Fruit fly (Drosophila melanogaster) whole organism, embryonic: ENCODE measurements around the gene Setx.

ENCODE experiments used
- BEAF-32 ChIP-seq: fragments of 200-800 bp; sonication (Bioruptor generic); optimal IDR thresholded peaks from 3 replicates; lab custom pipeline; 2017; ENCODE audit warnings: missing biosample characterization, missing genetic modification characterization, mild to moderate bottlenecking, moderate library complexity, missing genetic modification reagents
- Bdp1 ChIP-seq: fragments of 200-800 bp; sonication (Bioruptor generic); optimal IDR thresholded peaks from 3 replicates; lab custom pipeline; 2016; ENCODE audit warnings: missing biosample characterization, missing genetic modification characterization
- CG10979 ChIP-seq: fragments of 200-800 bp; sonication (Bioruptor generic); optimal IDR thresholded peaks from 2 replicates; lab custom pipeline; 2018; ENCODE audit warnings: missing biosample characterization, mild to moderate bottlenecking, missing genetic modification characterization, moderate library complexity
- CG11247 ChIP-seq: fragments of 200-800 bp; sonication (Bioruptor generic); IDR thresholded peaks from 2 replicates; pipeline ENCODE4 v1.3.6; 2022; ENCODE audit warnings: missing biosample characterization, missing genetic modification characterization
- CG11398 ChIP-seq: fragments of 200-800 bp; sonication (Bioruptor generic); optimal IDR thresholded peaks from 2 replicates; lab custom pipeline; 2016; ENCODE audit warnings: missing biosample characterization, missing genetic modification characterization
- CG11456 ChIP-seq: fragments of 200-800 bp; sonication (Bioruptor generic); IDR thresholded peaks from 3 replicates; pipeline ENCODE4 v1.3.6; 2022; ENCODE audit warnings: missing biosample characterization, missing genetic modification characterization
- CG11696 ChIP-seq: fragments of 200-800 bp; sonication (Bioruptor generic); IDR thresholded peaks from 2 replicates; pipeline ENCODE4 v1.3.6; 2022; ENCODE audit warnings: missing biosample characterization, missing genetic modification characterization
- CG12391 ChIP-seq: fragments of 200-800 bp; sonication (Bioruptor generic); optimal IDR thresholded peaks from 3 replicates; lab custom pipeline; 2018; ENCODE audit warnings: missing biosample characterization, mild to moderate bottlenecking, missing genetic modification characterization, moderate library complexity
- CG12769 ChIP-seq: fragments of 200-800 bp; sonication (Bioruptor generic); optimal IDR thresholded peaks from 2 replicates; lab custom pipeline; 2019; ENCODE audit warnings: missing biosample characterization, mild to moderate bottlenecking, missing genetic modification characterization, moderate library complexity
- CG13123 ChIP-seq: fragments of 200-800 bp; sonication (Bioruptor generic); optimal IDR thresholded peaks from 2 replicates; lab custom pipeline; 2016; ENCODE audit warnings: missing biosample characterization, missing genetic modification characterization
- CG13296 ChIP-seq: fragments of 200-800 bp; sonication (Bioruptor generic); optimal IDR thresholded peaks from 3 replicates; lab custom pipeline; 2018; ENCODE audit warnings: missing biosample characterization, mild to moderate bottlenecking, missing genetic modification characterization
- CG14710 ChIP-seq: fragments of 200-800 bp; sonication (Bioruptor generic); optimal IDR thresholded peaks from 3 replicates; lab custom pipeline; 2019; ENCODE audit warnings: missing biosample characterization, mild to moderate bottlenecking, missing genetic modification characterization, moderate library complexity
- CG14860 ChIP-seq: fragments of 200-800 bp; sonication (Bioruptor generic); IDR thresholded peaks from 3 replicates; pipeline ENCODE4 v1.3.6; 2022; ENCODE audit warnings: missing biosample characterization, missing genetic modification characterization; ENCODE audit not compliant: partially characterized antibody
- CG17361 ChIP-seq: fragments of 200-800 bp; sonication (Bioruptor generic); IDR thresholded peaks from 3 replicates; pipeline ENCODE4 v1.3.6; 2022; ENCODE audit warnings: missing biosample characterization, missing genetic modification characterization
- CG17385 ChIP-seq: fragments of 200-800 bp; sonication (Bioruptor generic); optimal IDR thresholded peaks from 3 replicates; lab custom pipeline; 2018; ENCODE audit warnings: missing biosample characterization, mild to moderate bottlenecking, missing genetic modification characterization
- CG17912 ChIP-seq: fragments of 200-800 bp; sonication (Bioruptor generic); optimal IDR thresholded peaks from 2 replicates; lab custom pipeline; 2018; ENCODE audit warnings: missing biosample characterization, mild to moderate bottlenecking, missing genetic modification characterization
- CG2712 ChIP-seq: fragments of 200-800 bp; optimal IDR thresholded peaks from 3 replicates; lab custom pipeline; 2019; ENCODE audit warnings: missing biosample characterization, mild to moderate bottlenecking, missing genetic modification characterization, moderate library complexity
- CG31224 ChIP-seq: fragments of 200-800 bp; sonication (Bioruptor generic); IDR thresholded peaks from 2 replicates; pipeline ENCODE4 v1.3.6; 2022; ENCODE audit warnings: missing biosample characterization, missing genetic modification characterization
- CG31388 ChIP-seq: fragments of 200-800 bp; sonication (Bioruptor generic); optimal IDR thresholded peaks from 2 replicates; lab custom pipeline; 2016; ENCODE audit warnings: missing biosample characterization, missing genetic modification characterization
- CG3995 ChIP-seq: fragments of 200-800 bp; sonication (Bioruptor generic); optimal IDR thresholded peaks from 3 replicates; lab custom pipeline; 2016; ENCODE audit warnings: missing biosample characterization, missing genetic modification characterization
- CG4328 ChIP-seq: fragments of 200-800 bp; sonication (Bioruptor generic); optimal IDR thresholded peaks from 3 replicates; lab custom pipeline; 2017; ENCODE audit warnings: missing biosample characterization, missing genetic modification reagents, missing genetic modification characterization
- CG4820 ChIP-seq: fragments of 200-800 bp; sonication (Bioruptor generic); optimal IDR thresholded peaks from 3 replicates; lab custom pipeline; 2016; ENCODE audit warnings: missing biosample characterization, missing genetic modification characterization
- CG6689 ChIP-seq: fragments of 200-800 bp; sonication (Bioruptor generic); IDR thresholded peaks from 2 replicates; pipeline ENCODE4 v1.3.6; 2022; ENCODE audit warnings: missing biosample characterization, missing genetic modification characterization
- CHES-1-like ChIP-seq: fragments of 200-800 bp; sonication (Bioruptor generic); optimal IDR thresholded peaks from 2 replicates; lab custom pipeline; 2016; ENCODE audit warnings: missing biosample characterization, missing genetic modification characterization
- D ChIP-seq, 2 experiments: fragments of 200-800 bp in 1 of 2; fragments of >200 bp in 1 of 2; sonication (Bioruptor generic) in 1 of 2; optimal IDR thresholded peaks; 2 replicates in 1 of 2; 3 replicates in 1 of 2; lab custom pipeline; 2017; ENCODE audit warnings: mild to moderate bottlenecking in 1 of 2, missing biosample characterization in 1 of 2, missing genetic modification characterization in 1 of 2, missing genetic modification reagents in 1 of 2
- Fer2 ChIP-seq: fragments of 200-800 bp; sonication (Bioruptor generic); optimal IDR thresholded peaks from 2 replicates; lab custom pipeline; 2018; ENCODE audit warnings: missing biosample characterization, mild to moderate bottlenecking, missing genetic modification characterization, moderate library complexity
- Hand ChIP-seq: fragments of 200-800 bp; sonication (Bioruptor generic); optimal IDR thresholded peaks from 2 replicates; lab custom pipeline; 2017; ENCODE audit warnings: mild to moderate bottlenecking, missing biosample characterization, missing genetic modification reagents, missing genetic modification characterization
- Lpt ChIP-seq: fragments of >200 bp; optimal IDR thresholded peaks from 2 replicates; lab custom pipeline; 2018; ENCODE audit warnings: missing biosample characterization, missing genetic modification characterization
- Mad ChIP-seq: fragments of 200-800 bp; sonication (Bioruptor generic); optimal IDR thresholded peaks from 2 replicates; lab custom pipeline; 2016; ENCODE audit warnings: missing biosample characterization, missing genetic modification characterization
- Myb ChIP-seq: fragments of 200-800 bp; sonication (Bioruptor generic); optimal IDR thresholded peaks from 2 replicates; lab custom pipeline; 2016; ENCODE audit warnings: missing biosample characterization, missing genetic modification characterization
- Oaz ChIP-seq: fragments of 200-800 bp; sonication (Bioruptor generic); IDR thresholded peaks from 2 replicates; pipeline ENCODE4 v1.3.6; 2022; ENCODE audit warnings: missing biosample characterization, missing genetic modification characterization
- Rfx ChIP-seq: fragments of 200-800 bp; sonication (Bioruptor generic); IDR thresholded peaks from 2 replicates; pipeline ENCODE4 v1.3.6; 2022; ENCODE audit warnings: missing biosample characterization, missing genetic modification characterization
- Vsx1 ChIP-seq: fragments of 200-800 bp; sonication (Bioruptor generic); optimal IDR thresholded peaks from 2 replicates; lab custom pipeline; 2017; ENCODE audit warnings: missing biosample characterization, mild to moderate bottlenecking, missing genetic modification characterization, missing genetic modification reagents
- abd-A ChIP-seq: fragments of 200-800 bp; sonication (Bioruptor generic); optimal IDR thresholded peaks from 3 replicates; lab custom pipeline; 2019; ENCODE audit warnings: missing biosample characterization, mild to moderate bottlenecking, missing genetic modification characterization, moderate library complexity
- corto ChIP-seq: fragments of 200-800 bp; sonication (Bioruptor generic); optimal IDR thresholded peaks from 2 replicates; lab custom pipeline; 2016; ENCODE audit warnings: missing biosample characterization, mild to moderate bottlenecking, missing genetic modification characterization, moderate library complexity
- ewg ChIP-seq: fragments of 200-800 bp; sonication (Bioruptor generic); optimal IDR thresholded peaks from 3 replicates; lab custom pipeline; 2017; ENCODE audit warnings: mild to moderate bottlenecking, missing biosample characterization, missing genetic modification reagents, missing genetic modification characterization
- exex ChIP-seq: fragments of 200-800 bp; sonication (Bioruptor generic); optimal IDR thresholded peaks from 4 replicates; lab custom pipeline; 2018; ENCODE audit warnings: missing biosample characterization, mild to moderate bottlenecking, missing genetic modification characterization, moderate library complexity
- gem ChIP-seq: fragments of 200-800 bp; sonication (Bioruptor generic); optimal IDR thresholded peaks from 2 replicates; lab custom pipeline; 2019; ENCODE audit warnings: missing biosample characterization, mild to moderate bottlenecking, missing genetic modification characterization, moderate library complexity
- gt ChIP-seq: fragments of 200-800 bp; sonication (Bioruptor generic); IDR thresholded peaks from 2 replicates; pipeline ENCODE4 v1.3.6; 2022; ENCODE audit warnings: missing biosample characterization, missing genetic modification characterization
- lmd ChIP-seq: fragments of 200-800 bp; sonication (Bioruptor generic); IDR thresholded peaks from 2 replicates; pipeline ENCODE4 v1.3.6; 2022; ENCODE audit warnings: missing biosample characterization, missing genetic modification characterization
- rib ChIP-seq: fragments of 200-800 bp; sonication (Bioruptor generic); IDR thresholded peaks from 2 replicates; pipeline ENCODE4 v1.3.6; 2022; ENCODE audit warnings: missing biosample characterization, missing genetic modification characterization
- sd ChIP-seq: fragments of 200-800 bp; sonication (Bioruptor generic); optimal IDR thresholded peaks from 3 replicates; lab custom pipeline; 2018; ENCODE audit warnings: missing biosample characterization, mild to moderate bottlenecking, missing genetic modification characterization, moderate library complexity
- sens-2 ChIP-seq: fragments of 200-800 bp; sonication (Bioruptor generic); IDR thresholded peaks from 2 replicates; pipeline ENCODE4 v1.3.6; 2022; ENCODE audit warnings: missing biosample characterization, missing genetic modification characterization
- sisA ChIP-seq: fragments of 200-800 bp; sonication (Bioruptor generic); IDR thresholded peaks from 2 replicates; pipeline ENCODE4 v1.3.6; 2022; ENCODE audit warnings: missing biosample characterization, missing genetic modification characterization
- so ChIP-seq: fragments of 200-800 bp; sonication (Bioruptor generic); IDR thresholded peaks from 3 replicates; pipeline ENCODE4 v1.3.6; 2022; ENCODE audit warnings: missing biosample characterization, missing genetic modification characterization
- tio ChIP-seq: fragments of 200-800 bp; sonication (Bioruptor generic); optimal IDR thresholded peaks from 2 replicates; lab custom pipeline; 2017; ENCODE audit warnings: missing biosample characterization, missing genetic modification characterization, inconsistent platforms
- trem ChIP-seq: fragments of 200-800 bp; optimal IDR thresholded peaks from 3 replicates; lab custom pipeline; 2019; ENCODE audit warnings: missing biosample characterization, mild to moderate bottlenecking, missing genetic modification characterization, moderate library complexity
- unc-4 ChIP-seq: fragments of 200-800 bp; sonication (Bioruptor generic); IDR thresholded peaks from 2 replicates; pipeline ENCODE4 v1.3.6; 2022; ENCODE audit warnings: missing biosample characterization, missing genetic modification characterization; ENCODE audit not compliant: partially characterized antibody
- zfh1 ChIP-seq: fragments of 200-800 bp; sonication (Bioruptor generic); IDR thresholded peaks from 3 replicates; pipeline ENCODE4 v1.3.6; 2022; ENCODE audit warnings: missing biosample characterization, missing genetic modification characterization

Gene Setx

DNA sequence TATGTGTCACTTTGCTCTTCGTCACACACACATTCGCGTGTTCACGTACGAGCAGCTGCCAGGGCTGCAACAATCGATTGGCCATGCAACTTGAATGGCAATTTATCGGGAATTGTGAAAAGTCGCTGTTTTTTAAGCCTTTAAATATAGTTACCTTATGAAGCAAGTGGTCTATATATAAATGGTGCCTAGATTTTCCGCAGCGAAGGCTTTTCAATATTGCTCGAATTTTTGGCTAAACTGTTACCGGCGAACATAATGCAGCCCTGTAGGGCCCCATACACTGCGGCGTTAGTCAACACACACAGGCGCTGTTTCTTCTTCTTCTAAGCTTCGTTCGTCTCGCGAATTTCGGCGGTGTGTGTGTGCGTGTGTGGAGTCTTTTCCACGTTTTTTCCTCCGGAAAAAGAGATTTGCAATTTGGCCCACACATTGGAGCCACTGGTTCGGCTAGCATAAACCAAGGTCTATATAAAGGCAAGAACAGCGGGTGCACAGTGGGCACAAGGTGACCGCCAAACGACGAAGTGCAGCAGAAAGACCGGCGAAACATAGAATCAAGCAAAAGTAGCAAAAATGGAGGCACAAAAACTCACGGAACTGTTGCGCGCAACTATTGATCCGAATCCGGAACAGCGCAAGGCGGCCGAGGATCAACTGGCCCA is 21.3 kb downstream of the Setx start, which contains the start of the genes Arp3 and msk (continued):
- TF ChIP-seq gem (tag; lab: Kevin White, UChicago): peak; percentile 78
- peak; percentile 94 for TF ChIP-seq rib
- TF ChIP-seq so (GFP tag; lab: Robert Waterston, UW): no peak; the same call in 2 of the 3 replicates
- TF ChIP-seq CG13296 (GFP tag; lab: Kevin White, UChicago): peak; percentile 72
- TF ChIP-seq CG12769: no peak
- peak; percentile 55 for TF ChIP-seq exex (tag; lab: Kevin White, UChicago)
- peak; percentile 91 for TF ChIP-seq CG14710 (tag; lab: Kevin White, UChicago)
- TF ChIP-seq sd: peak; percentile 71
- TF ChIP-seq trem (tag; lab: Kevin White, UChicago): peak; percentile 83
- peak; percentile 58; the same call in 1 of the 2 replicates for TF ChIP-seq CG31224 (GFP tag; lab: Robert Waterston, UW)
- TF ChIP-seq CG31388 (GFP tag; lab: Kevin White, UChicago): peak; percentile 58
- TF ChIP-seq CG4820 (GFP tag; lab: Kevin White, UChicago): peak; percentile 84
- peak; percentile 73 for TF ChIP-seq CG11247 (GFP tag; lab: Robert Waterston, UW)
- no peak for TF ChIP-seq CG11696
- no peak for TF ChIP-seq abd-A (tag; lab: Kevin White, UChicago)
- TF ChIP-seq CG17361: peak; percentile 74
- peak; percentile 76 for TF ChIP-seq Fer2 (tag; lab: Kevin White, UChicago)
- peak; percentile 84 for TF ChIP-seq sisA
- peak; percentile 99 for TF ChIP-seq CG3995 (GFP tag; lab: Kevin White, UChicago)
- peak; percentile 88 for TF ChIP-seq Mad (GFP tag; lab: Kevin White, UChicago)
- TF ChIP-seq CHES-1-like (GFP tag; lab: Kevin White, UChicago): peak; percentile 97
- no peak for TF ChIP-seq D (optimal IDR thresholded peaks at IDR 0.05; lab: Kevin White, UChicago)
- TF ChIP-seq D (GFP tag; optimal IDR thresholded peaks at IDR 0.05; lab: Kevin White, UChicago): peak; percentile 49
- TF ChIP-seq gt (GFP tag; lab: Robert Waterston, UW): 0 out of 2 replicates have a peak, but pooled peaks have one; percentile 11
- TF ChIP-seq Myb (GFP tag; lab: Kevin White, UChicago): peak; percentile 83
- TF ChIP-seq CG2712 (tag; lab: Kevin White, UChicago): peak; percentile 81
- peak; percentile 83 for TF ChIP-seq CG11456
- peak; percentile 71 for TF ChIP-seq lmd
- TF ChIP-seq Lpt (GFP tag; lab: Kevin White, UChicago): no peak
- TF ChIP-seq Hand: peak; percentile 52
- peak; percentile 73; the same call in 2 of the 3 replicates for TF ChIP-seq zfh1 (GFP tag; lab: Robert Waterston, UW)
- TF ChIP-seq BEAF-32: peak; percentile 64
- TF ChIP-seq CG10979: peak; percentile 68
- peak; percentile 76 for TF ChIP-seq CG13123
- no peak for TF ChIP-seq Vsx1 (GFP tag; lab: Kevin White, UChicago)
- peak; percentile 83 for TF ChIP-seq CG4328 (GFP tag; lab: Kevin White, UChicago)
- TF ChIP-seq corto: no peak
- TF ChIP-seq CG12391: peak; percentile 80
- TF ChIP-seq Oaz (GFP tag; lab: Robert Waterston, UW): 0 out of 2 replicates have a peak, but pooled peaks have one; percentile 37
- no peak for TF ChIP-seq tio
- TF ChIP-seq unc-4 (GFP tag; lab: Robert Waterston, UW): peak; percentile 42
- TF ChIP-seq CG6689: peak; percentile 56
- TF ChIP-seq CG17912 (GFP tag; lab: Kevin White, UChicago): peak; percentile 79
- peak; percentile 67 for TF ChIP-seq CG11398
- no peak for TF ChIP-seq sens-2 (GFP tag; lab: Robert Waterston, UW)
- TF ChIP-seq CG14860 (GFP tag; lab: Robert Waterston, UW): no peak
- peak; percentile 60 for TF ChIP-seq ewg (GFP tag; lab: Kevin White, UChicago)
- peak; percentile 86 for TF ChIP-seq Rfx (GFP tag; lab: Robert Waterston, UW)
- peak; percentile 79 for TF ChIP-seq Bdp1
- TF ChIP-seq CG17385 (GFP tag; lab: Kevin White, UChicago): peak; percentile 99
